Fruit fly (Drosophila melanogaster): Measurements from ENCODE around the gene mthl11.

mthl11 gene

DNA sequence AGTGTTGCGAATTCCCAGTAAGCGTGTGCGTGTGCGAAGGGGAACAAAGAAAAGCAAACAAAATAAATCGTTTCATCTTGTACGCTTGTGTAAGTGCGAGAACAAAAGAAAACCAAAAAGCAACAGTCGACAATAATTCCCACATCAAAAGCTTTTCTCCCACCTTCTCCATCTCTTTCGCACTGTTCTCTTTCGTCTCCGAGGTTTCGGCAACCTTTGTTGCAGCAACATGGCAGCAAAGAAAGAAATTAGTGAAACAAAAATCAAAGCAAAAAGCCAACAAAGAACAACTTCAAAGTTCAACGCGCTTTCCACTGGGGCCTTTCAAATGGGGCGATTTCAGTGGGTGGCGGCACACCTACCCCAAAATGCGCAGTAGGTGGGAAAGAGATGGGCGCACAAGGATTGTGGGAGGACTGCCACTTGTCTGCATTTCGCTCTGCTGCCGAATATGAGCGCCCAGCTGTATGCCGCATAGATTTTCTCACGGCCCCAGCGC, 48.8 kb upstream of the mthl11 start (continued):
- peak; percentile 99 for TF ChIP-seq ss (GFP tag; optimal IDR thresholded peaks at IDR 0.05)
- TF ChIP-seq net (GFP tag; optimal IDR thresholded peaks at IDR 0.05): peak; percentile 93
- peak; percentile 98 for TF ChIP-seq CG9139 (GFP tag; optimal IDR thresholded peaks at IDR 0.05)
- no peak for TF ChIP-seq cyc (GFP tag; optimal IDR thresholded peaks at IDR 0.05)
- peak; percentile 95 for TF ChIP-seq Lpt (GFP tag; optimal IDR thresholded peaks at IDR 0.05)
- TF ChIP-seq CG4318 (GFP tag; optimal IDR thresholded peaks at IDR 0.05): peak; percentile 65
- peak; percentile 92 to 99 for TF ChIP-seq salr (GFP tag; optimal IDR thresholded peaks at IDR 0.05)
- peak; percentile 77 for TF ChIP-seq CG6792 (GFP tag; optimal IDR thresholded peaks at IDR 0.05)
- TF ChIP-seq CG34406 (GFP tag; optimal IDR thresholded peaks at IDR 0.05): peak; percentile 81
- peak; percentile 82 for TF ChIP-seq achi (GFP tag; optimal IDR thresholded peaks at IDR 0.05)
- peak; percentile 34 for TF ChIP-seq Met (GFP tag; optimal IDR thresholded peaks at IDR 0.05)
- TF ChIP-seq lz (GFP tag; optimal IDR thresholded peaks at IDR 0.05): peak; percentile 12
- no peak for TF ChIP-seq Hr38 (GFP tag; optimal IDR thresholded peaks at IDR 0.05)
- peak; percentile 86 for TF ChIP-seq Eip75B (GFP tag; optimal IDR thresholded peaks at IDR 0.05)

DNA sequence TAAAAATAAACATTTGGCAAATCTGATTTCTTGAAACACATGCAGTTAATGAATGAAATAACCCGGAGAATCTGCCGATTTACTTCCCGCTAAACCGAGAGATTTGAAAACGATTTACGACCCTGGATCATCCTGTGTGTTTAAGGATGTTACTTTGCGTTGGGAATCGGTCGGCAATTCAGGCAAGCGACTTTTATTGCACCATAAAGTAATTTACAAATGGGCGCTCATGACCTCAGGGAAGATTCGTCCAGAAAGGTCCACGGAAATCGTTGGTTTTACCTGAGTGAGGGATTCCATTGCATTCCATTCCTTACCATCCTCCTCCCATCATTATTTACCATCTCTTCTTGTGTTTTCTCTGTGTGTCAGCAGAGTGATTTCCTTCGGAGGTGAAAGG, 48.0 kb upstream of the mthl11 start:
- TF ChIP-seq Smox (GFP tag; optimal IDR thresholded peaks at IDR 0.05) (no peak), lz (GFP tag; optimal IDR thresholded peaks at IDR 0.05) (no peak), Ets96B (tag; optimal IDR thresholded peaks at IDR 0.05) (no peak), Sox14 (GFP tag; optimal IDR thresholded peaks at IDR 0.05) (no peak)

DNA sequence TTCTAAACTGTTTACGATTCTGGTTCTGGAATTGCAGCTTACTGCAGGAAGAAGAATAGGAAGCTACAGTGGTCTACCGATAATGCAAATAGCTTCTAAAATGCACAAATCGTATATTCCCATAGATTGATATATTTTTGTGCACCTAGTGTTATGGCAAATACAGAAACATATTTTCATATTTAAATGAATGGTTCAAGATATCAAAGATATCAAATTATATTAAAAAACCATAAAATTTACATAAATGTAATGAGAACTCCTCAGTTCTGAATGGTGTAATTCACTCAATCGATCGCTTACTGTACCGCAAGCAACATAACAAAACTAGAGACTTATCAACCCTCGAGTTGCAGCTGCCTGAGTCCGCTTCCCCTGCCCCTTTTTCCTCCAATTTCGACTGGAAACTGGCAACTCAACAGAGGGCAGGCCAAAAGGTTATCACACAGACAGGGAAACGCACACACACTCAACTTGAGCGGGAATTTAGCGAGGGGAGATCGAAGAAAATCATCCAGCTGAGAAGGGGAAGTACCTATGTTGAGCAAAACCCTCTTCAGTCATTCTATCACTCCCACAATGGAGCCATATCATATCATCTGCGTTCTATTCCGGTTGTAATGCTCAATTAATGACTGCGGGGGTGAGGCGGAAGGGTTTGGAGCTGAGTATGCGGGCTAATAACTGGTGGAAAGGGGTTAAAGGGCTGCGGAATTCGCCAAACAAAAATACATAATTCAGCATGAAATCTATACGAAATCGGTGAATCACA, 46.7 kb upstream of the mthl11 start:
- TF ChIP-seq CG6792 (GFP tag; optimal IDR thresholded peaks at IDR 0.05): peak; percentile 12
- TF ChIP-seq Sox102F (GFP tag; optimal IDR thresholded peaks at IDR 0.05): peak; percentile 21
- peak; percentile 2 for TF ChIP-seq CG34406 (GFP tag; optimal IDR thresholded peaks at IDR 0.05)
- TF ChIP-seq CG16779 (tag; optimal IDR thresholded peaks at IDR 0.05): no peak
- no peak for TF ChIP-seq Gug (GFP tag; IDR thresholded peaks at IDR 0.05)
- TF ChIP-seq Ets96B (tag; optimal IDR thresholded peaks at IDR 0.05): peak; percentile 41
- peak; percentile 41 for TF ChIP-seq CG3032 (tag; optimal IDR thresholded peaks at IDR 0.05)
- peak; percentile 29 for TF ChIP-seq Met (GFP tag; optimal IDR thresholded peaks at IDR 0.05)
- no peak for TF ChIP-seq ss (GFP tag; optimal IDR thresholded peaks at IDR 0.05)
- TF ChIP-seq Eip75B (GFP tag; optimal IDR thresholded peaks at IDR 0.05): peak; percentile 38
- TF ChIP-seq acj6 (GFP tag; optimal IDR thresholded peaks at IDR 0.05): peak; percentile 27
- TF ChIP-seq CG8119 (GFP tag; IDR thresholded peaks at IDR 0.05): no peak
- TF ChIP-seq CG8319 (GFP tag; optimal IDR thresholded peaks at IDR 0.05): no peak
- TF ChIP-seq Hr39 (GFP tag; optimal IDR thresholded peaks at IDR 0.05): peak; percentile 25
- TF ChIP-seq fd85E (GFP tag; optimal IDR thresholded peaks at IDR 0.05): no peak
- peak; percentile 38 for TF ChIP-seq CG32006 (GFP tag; optimal IDR thresholded peaks at IDR 0.05)
- no peak for TF ChIP-seq CG6808 (GFP tag; optimal IDR thresholded peaks at IDR 0.05)
- TF ChIP-seq OdsH (GFP tag; optimal IDR thresholded peaks at IDR 0.05): peak; percentile 37
- TF ChIP-seq CG10631 (GFP tag; optimal IDR thresholded peaks at IDR 0.05): peak; percentile 43
- TF ChIP-seq Sox14 (GFP tag; optimal IDR thresholded peaks at IDR 0.05): peak; percentile 6
- TF ChIP-seq CG10669 (GFP tag; optimal IDR thresholded peaks at IDR 0.05): peak; percentile 36
- peak; percentile 43 for TF ChIP-seq esn (GFP tag; optimal IDR thresholded peaks at IDR 0.05)
- TF ChIP-seq Smox (GFP tag; optimal IDR thresholded peaks at IDR 0.05): peak; percentile 27
- TF ChIP-seq achi (GFP tag; optimal IDR thresholded peaks at IDR 0.05): peak; percentile 25
- peak; percentile 33 for TF ChIP-seq pdm3 (GFP tag; optimal IDR thresholded peaks at IDR 0.05)
- peak; percentile 15 for TF ChIP-seq CG31627 (GFP tag; optimal IDR thresholded peaks at IDR 0.05)
- TF ChIP-seq svp (GFP tag): peak; percentile 88
- TF ChIP-seq topi (GFP tag; optimal IDR thresholded peaks at IDR 0.05): peak; percentile 5
- TF ChIP-seq Eip78C (GFP tag): peak; percentile 65
- TF ChIP-seq fd59A (GFP tag; optimal IDR thresholded peaks at IDR 0.05): peak; percentile 5
- peak; percentile 43 for TF ChIP-seq CG3919 (GFP tag; optimal IDR thresholded peaks at IDR 0.05)
- TF ChIP-seq lz (GFP tag; optimal IDR thresholded peaks at IDR 0.05): peak; percentile 3
- peak; percentile 5 for TF ChIP-seq Hr4 (GFP tag; optimal IDR thresholded peaks at IDR 0.05)

Data from whole organism, prepupa.